Worm (Caenorhabditis elegans) whole organism, L4 larva: ENCODE measurements around the gene F31B12.4.

ENCODE experiments used
- ZK546.5 ChIP-seq, 2 experiments: sonication (generic microtip); optimal IDR thresholded peaks; 2 replicates each; lab custom pipeline; 2017; ENCODE audit warnings: missing biosample characterization in 2 of 2, missing genetic modification characterization in 2 of 2
- ceh-82 ChIP-seq: sonication (generic microtip); optimal IDR thresholded peaks from 2 replicates; lab custom pipeline; 2017; ENCODE audit warnings: missing biosample characterization, missing genetic modification characterization
- hmg-1.1 ChIP-seq: fragments of 200-800 bp; sonication (Bioruptor generic); IDR thresholded peaks from 2 replicates; pipeline ENCODE4 v1.3.6; 2022; ENCODE audit warnings: missing genetic modification reagents, missing genetic modification characterization, missing compliant biosample characterization
- lin-29 ChIP-seq: fragments of 200-800 bp; sonication (Bioruptor generic); IDR thresholded peaks from 2 replicates; pipeline ENCODE4 v1.3.6; 2022; ENCODE audit warnings: missing genetic modification reagents, missing genetic modification characterization, missing compliant biosample characterization
- lin-39 ChIP-seq: fragments of 150-350 bp; optimal IDR thresholded peaks from 2 replicates; lab custom pipeline; 2014; ENCODE audit warnings: missing biosample characterization, missing genetic modification reagents, missing genetic modification characterization
- madf-9 ChIP-seq: fragments of 200-800 bp; sonication (Bioruptor generic); conservative IDR thresholded peaks from 2 replicates; pipeline ENCODE4 v1.3.6; 2022; ENCODE audit warnings: missing genetic modification reagents, missing genetic modification characterization, missing compliant biosample characterization
- nhr-237 ChIP-seq: sonication (generic microtip); optimal IDR thresholded peaks from 2 replicates; lab custom pipeline; 2017; ENCODE audit warnings: missing biosample characterization, missing genetic modification characterization
- nhr-42 ChIP-seq: fragments of 200-800 bp; sonication (Bioruptor generic); IDR thresholded peaks from 2 replicates; pipeline ENCODE4 v1.3.6; 2022; ENCODE audit warnings: missing genetic modification characterization, missing compliant biosample characterization
- nhr-48 ChIP-seq: sonication (generic microtip); optimal IDR thresholded peaks from 2 replicates; lab custom pipeline; 2016; ENCODE audit warnings: mild to moderate bottlenecking, missing genetic modification characterization, missing compliant biosample characterization
- unc-130 ChIP-seq: sonication (generic microtip); optimal IDR thresholded peaks from 2 replicates; lab custom pipeline; 2016; ENCODE audit warnings: missing genetic modification reagents, missing genetic modification characterization, missing compliant biosample characterization

DNA sequence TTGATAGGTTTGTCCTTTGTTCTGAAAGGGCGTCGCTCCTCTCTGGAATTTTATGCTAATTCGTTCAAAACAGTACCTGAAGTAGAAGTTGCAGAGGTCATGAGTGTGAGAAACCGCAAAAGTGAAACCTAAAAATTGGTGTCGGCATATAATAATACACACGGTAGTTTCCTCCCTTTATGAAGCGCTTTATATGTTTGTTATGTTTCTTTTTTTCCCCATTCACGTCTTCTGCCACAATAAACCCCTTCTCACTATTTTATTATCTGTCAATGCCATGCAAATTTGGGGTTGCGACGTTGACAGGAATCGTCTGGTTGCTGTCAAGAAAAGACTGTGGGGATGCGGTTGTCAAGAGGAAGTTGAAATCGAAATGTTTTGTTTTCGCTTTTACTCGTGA, 12.1 kb upstream of the F31B12.4 start, which contains the start of gene vap-2:
- no peak for TF ChIP-seq lin-29 (GFP tag; lab: Robert Waterston, UW)
- TF ChIP-seq nhr-48 (tag; lab: Kevin White, UChicago): no peak
- TF ChIP-seq nhr-42 (GFP tag; lab: Robert Waterston, UW): no peak
- TF ChIP-seq unc-130 (GFP tag; lab: Kevin White, UChicago): no peak
- TF ChIP-seq nhr-237: no peak
- no peak for TF ChIP-seq ZK546.5 (tag; optimal IDR thresholded peaks at IDR 0.05; lab: Kevin White, UChicago)
- no peak for TF ChIP-seq lin-39 (tag; lab: Kevin White, UChicago)
- TF ChIP-seq hmg-1.1 (GFP tag; lab: Robert Waterston, UW): no peak
- no peak for TF ChIP-seq madf-9 (GFP tag; lab: Robert Waterston, UW)
- no peak for TF ChIP-seq ceh-82 (tag; lab: Kevin White, UChicago)
